Worm (Caenorhabditis elegans) whole organism, L2 larva: ENCODE results near the gene F14D7.14.

Experiments
- aly-2 ChIP-seq: fragments of 150-350 bp; optimal IDR thresholded peaks from 2 replicates; lab custom pipeline; 2014; ENCODE audit warnings: missing biosample characterization, missing genetic modification characterization
- blmp-1 ChIP-seq: sonication (generic microtip); optimal IDR thresholded peaks from 2 replicates; lab custom pipeline; 2017; ENCODE audit warnings: missing genetic modification characterization, mild to moderate bottlenecking, missing compliant biosample characterization, antibody characterized with exemption, moderate library complexity; ENCODE audit not compliant: insufficient read depth
- elt-1 ChIP-seq: fragments of 150-350 bp; optimal IDR thresholded peaks from 2 replicates; lab custom pipeline; 2014; ENCODE audit warnings: missing biosample characterization, missing genetic modification characterization
- elt-3 ChIP-seq: sonication (generic microtip); optimal IDR thresholded peaks from 2 replicates; lab custom pipeline; 2017; ENCODE audit warnings: missing biosample characterization, missing genetic modification characterization
- lin-39 ChIP-seq: fragments of 150-350 bp; optimal IDR thresholded peaks from 2 replicates; lab custom pipeline; 2014; ENCODE audit warnings: missing biosample characterization, missing genetic modification reagents, missing genetic modification characterization
- nhr-11 ChIP-seq: fragments of 150-350 bp; optimal IDR thresholded peaks from 2 replicates; lab custom pipeline; 2014; ENCODE audit warnings: missing biosample characterization, missing genetic modification characterization
- nhr-237 ChIP-seq: fragments of 150-350 bp; optimal IDR thresholded peaks from 2 replicates; lab custom pipeline; 2014; ENCODE audit warnings: missing biosample characterization, missing genetic modification characterization
- nhr-77 ChIP-seq: fragments of 150-350 bp; optimal IDR thresholded peaks from 2 replicates; lab custom pipeline; 2014; ENCODE audit warnings: missing biosample characterization, missing genetic modification characterization
- snpc-4 ChIP-seq: fragments of 150-350 bp; optimal IDR thresholded peaks from 2 replicates; lab custom pipeline; 2014; ENCODE audit warnings: missing biosample characterization, missing genetic modification characterization
- unc-62 ChIP-seq: fragments of 150-350 bp; optimal IDR thresholded peaks from 2 replicates; lab custom pipeline; 2014; ENCODE audit warnings: missing biosample characterization, missing genetic modification reagents, missing genetic modification characterization
- ztf-4 ChIP-seq: fragments of 150-350 bp; optimal IDR thresholded peaks from 2 replicates; lab custom pipeline; 2014; ENCODE audit warnings: missing biosample characterization, missing genetic modification characterization

- TF ChIP-seq elt-3 (tag; lab: Kevin White, UChicago) = no peak
- TF ChIP-seq ztf-4 (tag; lab: Kevin White, UChicago) = no peak
- TF ChIP-seq unc-62 (GFP tag; lab: Kevin White, UChicago) = no peak
- TF ChIP-seq elt-1 (tag; lab: Kevin White, UChicago) = no peak
- TF ChIP-seq lin-39 (tag; lab: Kevin White, UChicago) = no peak
- no peak for TF ChIP-seq aly-2 (tag; lab: Kevin White, UChicago)
- no peak for TF ChIP-seq nhr-237 (tag; lab: Kevin White, UChicago)
- no peak for TF ChIP-seq nhr-77 (tag; lab: Kevin White, UChicago)
- no peak for TF ChIP-seq nhr-11 (tag; lab: Kevin White, UChicago)
- TF ChIP-seq snpc-4 (tag; lab: Kevin White, UChicago) = no peak
- no peak for TF ChIP-seq blmp-1
These were observed 39.0 kb upstream of the F14D7.14 start, which contains the start of gene F40G12.5 for ce11 chrV:14270729-14271128.
